Fruit fly (Drosophila melanogaster): ENCODE data around the gene Ca-beta.
A peak's percentile ranks its signal among the peaks of the same experiment; 100 is the strongest.

Gene Ca-beta

dm6 chr2L:11130151-11131008, 73.0 kb downstream of the Ca-beta start, which contains the start of the genes RfC38 and CG4751:
TSS of gene RfC38 (minus strand) at chr2L:11130645.
TSS of gene CG4751 (plus strand) at chr2L:11130737.
- TF ChIP-seq CG33017 (tag; optimal IDR thresholded peaks at IDR 0.05) (no peak), Crg-1 (GFP tag; optimal IDR thresholded peaks at IDR 0.05) (no peak), ovo (GFP tag; optimal IDR thresholded peaks at IDR 0.05) (peak; percentile 46), CG5204 (GFP tag; optimal IDR thresholded peaks at IDR 0.05) (no peak), toe (GFP tag; optimal IDR thresholded peaks at IDR 0.05) (peak; percentile 15), cic (GFP tag; optimal IDR thresholded peaks at IDR 0.05) (no peak), Hr96 (GFP tag; optimal IDR thresholded peaks at IDR 0.05) (no peak), bab1 (GFP tag; optimal IDR thresholded peaks at IDR 0.05) (peak; percentile 10), CG7045 (GFP tag; optimal IDR thresholded peaks at IDR 0.05) (no peak), CG7101 (tag; optimal IDR thresholded peaks at IDR 0.05) (peak; percentile 19), pad (GFP tag; optimal IDR thresholded peaks at IDR 0.05) (no peak), CG1620 (GFP tag; optimal IDR thresholded peaks at IDR 0.05) (no peak), Mnt (GFP tag; optimal IDR thresholded peaks at IDR 0.05) (no peak), tj (GFP tag; optimal IDR thresholded peaks at IDR 0.05) (no peak), kay (GFP tag; ENCODE audit: borderline replicate concordance) (peak; percentile 74), cnc (optimal IDR thresholded peaks at IDR 0.05) (no peak), CG11617 (GFP tag; optimal IDR thresholded peaks at IDR 0.05) (peak; percentile 37)

dm6 chr2L:11123499-11123898, 79.8 kb downstream of the Ca-beta start, which contains the start of the genes Csl4 and Nup160:
TSS of gene Csl4 (minus strand) at chr2L:11123567.
TSS of gene Nup160 (plus strand) at chr2L:11123777.
- TF ChIP-seq cnc (optimal IDR thresholded peaks at IDR 0.05) = no peak
- peak; percentile 13 for TF ChIP-seq cic (GFP tag; optimal IDR thresholded peaks at IDR 0.05)
- peak; percentile 99 for TF ChIP-seq Mnt (GFP tag; optimal IDR thresholded peaks at IDR 0.05)
- peak; percentile 78 for TF ChIP-seq CG11617 (GFP tag; optimal IDR thresholded peaks at IDR 0.05)
- peak; percentile 89 for TF ChIP-seq Crg-1 (GFP tag; optimal IDR thresholded peaks at IDR 0.05)
- peak; percentile 74 for TF ChIP-seq CG33017 (tag; optimal IDR thresholded peaks at IDR 0.05)
- TF ChIP-seq tj (GFP tag; optimal IDR thresholded peaks at IDR 0.05) = peak; percentile 44
- peak; percentile 66 for TF ChIP-seq pad (GFP tag; optimal IDR thresholded peaks at IDR 0.05)
- TF ChIP-seq CG7101 (tag; optimal IDR thresholded peaks at IDR 0.05) = peak; percentile 86
- TF ChIP-seq Clk (GFP tag; optimal IDR thresholded peaks at IDR 0.05) = no peak
- TF ChIP-seq CG12768 (GFP tag; optimal IDR thresholded peaks at IDR 0.05) = peak; percentile 80
- peak; percentile 86 for TF ChIP-seq bab1 (GFP tag; optimal IDR thresholded peaks at IDR 0.05)
- no peak for TF ChIP-seq CG5204 (GFP tag; optimal IDR thresholded peaks at IDR 0.05)
- TF ChIP-seq kay (GFP tag; ENCODE audit: borderline replicate concordance) = no peak
- TF ChIP-seq CG7045 (GFP tag; optimal IDR thresholded peaks at IDR 0.05) = peak; percentile 30
- TF ChIP-seq Hr96 (GFP tag; optimal IDR thresholded peaks at IDR 0.05) = peak; percentile 82
- peak; percentile 87 for TF ChIP-seq CG1620 (GFP tag; optimal IDR thresholded peaks at IDR 0.05)
- no peak for TF ChIP-seq toe (GFP tag; optimal IDR thresholded peaks at IDR 0.05)
- TF ChIP-seq CG14711 (tag; optimal IDR thresholded peaks at IDR 0.05) = peak; percentile 77
- TF ChIP-seq ovo (GFP tag; optimal IDR thresholded peaks at IDR 0.05) = peak; percentile 54

- TF ChIP-seq CG33017 (tag; optimal IDR thresholded peaks at IDR 0.05) (no peak), CG7101 (tag; optimal IDR thresholded peaks at IDR 0.05) (no peak)
Measured at dm6 chr2L:11121614-11122013, 81.7 kb downstream of the Ca-beta start, which contains the start of gene Dnaaf4. TSS of gene Dnaaf4 (minus strand) at chr2L:11121714.

- TF ChIP-seq CG12768 (GFP tag; optimal IDR thresholded peaks at IDR 0.05) = no peak
- TF ChIP-seq Mnt (GFP tag; optimal IDR thresholded peaks at IDR 0.05) = peak; percentile 9
- TF ChIP-seq bab1 (GFP tag; optimal IDR thresholded peaks at IDR 0.05) = peak; percentile 22
- peak; percentile 3 for TF ChIP-seq CG14711 (tag; optimal IDR thresholded peaks at IDR 0.05)
- peak; percentile 1 for TF ChIP-seq tj (GFP tag; optimal IDR thresholded peaks at IDR 0.05)
- TF ChIP-seq kay (GFP tag; ENCODE audit: borderline replicate concordance) = no peak
Measured at dm6 chr2L:11119966-11120517, 83.3 kb downstream of the Ca-beta start, which contains the start of gene CG6230. TSS of gene CG6230 (minus strand) at chr2L:11120319.

dm6 chr2L:11113714-11114113, 89.6 kb downstream of the Ca-beta start, which contains the start of gene Gr32a:
TSS of gene Gr32a (plus strand) at chr2L:11114014.
- TF ChIP-seq pad (GFP tag; optimal IDR thresholded peaks at IDR 0.05) = no peak
- TF ChIP-seq cnc (optimal IDR thresholded peaks at IDR 0.05) = no peak
- TF ChIP-seq CG7045 (GFP tag; optimal IDR thresholded peaks at IDR 0.05) = no peak
- no peak for TF ChIP-seq tj (GFP tag; optimal IDR thresholded peaks at IDR 0.05)
- no peak for TF ChIP-seq CG1620 (GFP tag; optimal IDR thresholded peaks at IDR 0.05)
- no peak for TF ChIP-seq bab1 (GFP tag; optimal IDR thresholded peaks at IDR 0.05)
- TF ChIP-seq toe (GFP tag; optimal IDR thresholded peaks at IDR 0.05) = no peak
- no peak for TF ChIP-seq Mnt (GFP tag; optimal IDR thresholded peaks at IDR 0.05)
- no peak for TF ChIP-seq Clk (GFP tag; optimal IDR thresholded peaks at IDR 0.05)
- no peak for TF ChIP-seq cic (GFP tag; optimal IDR thresholded peaks at IDR 0.05)
- no peak for TF ChIP-seq CG14711 (tag; optimal IDR thresholded peaks at IDR 0.05)
- no peak for TF ChIP-seq kay (GFP tag; ENCODE audit: borderline replicate concordance)
- no peak for TF ChIP-seq ovo (GFP tag; optimal IDR thresholded peaks at IDR 0.05)
- no peak for TF ChIP-seq CG5204 (GFP tag; optimal IDR thresholded peaks at IDR 0.05)
- TF ChIP-seq CG11617 (GFP tag; optimal IDR thresholded peaks at IDR 0.05) = no peak
- TF ChIP-seq CG33017 (tag; optimal IDR thresholded peaks at IDR 0.05) = no peak
- no peak for TF ChIP-seq Crg-1 (GFP tag; optimal IDR thresholded peaks at IDR 0.05)
- no peak for TF ChIP-seq CG12768 (GFP tag; optimal IDR thresholded peaks at IDR 0.05)
- no peak for TF ChIP-seq CG7101 (tag; optimal IDR thresholded peaks at IDR 0.05)

All from whole organism, adult.